Worm (Caenorhabditis elegans): Measurements from ENCODE around the gene Y48A6B.8.
A peak's percentile ranks its signal among the peaks of the same experiment; 100 is the strongest.
"Not testable (repeated sequence)": the region's sequence is repeated elsewhere in the genome, so short reads cannot be mapped to it uniquely, and the experiment has no call there.

Y48A6B.8 gene

ce11 chrIII:10985559-10986036, 43.6 kb downstream of the Y48A6B.8 start, which contains the start of gene col-93 (continued):
- TF ChIP-seq ces-1 (GFP tag; optimal IDR thresholded peaks at IDR 0.05) (no peak), sdz-12 (GFP tag; optimal IDR thresholded peaks at IDR 0.05) (no peak), skn-1 (tag; optimal IDR thresholded peaks at IDR 0.05) (no peak), egl-43 (GFP tag; IDR thresholded peaks at IDR 0.05) (no peak), ceh-44 (GFP tag; IDR thresholded peaks at IDR 0.05) (no peak), ZK337.2 (GFP tag; IDR thresholded peaks at IDR 0.05) (no peak), T20F7.1 (GFP tag; optimal IDR thresholded peaks at IDR 0.05) (no peak), nhr-76 (tag; optimal IDR thresholded peaks at IDR 0.05) (no peak), egl-27 (tag; optimal IDR thresholded peaks at IDR 0.05) (no peak), snpc-1.2 (GFP tag; IDR thresholded peaks at IDR 0.05) (no peak), aly-2 (tag; optimal IDR thresholded peaks at IDR 0.05) (no peak)

ce11 chrIII:10984749-10985148, 44.5 kb downstream of the Y48A6B.8 start:
- TF ChIP-seq D1046.2 (GFP tag; IDR thresholded peaks at IDR 0.05) (0 out of 2 replicates have a peak, but pooled peaks have one; percentile 50), T26A8.4 (GFP tag; IDR thresholded peaks at IDR 0.05) (0 out of 2 replicates have a peak, but pooled peaks have one; percentile 33), ctbp-1 (GFP tag; IDR thresholded peaks at IDR 0.05) (peak; percentile 38; the same call in 1 of the 2 replicates), madf-5 (GFP tag; IDR thresholded peaks at IDR 0.05) (peak in 1 of 2 experiments; percentile 96; a peak in 2 of 4 replicates), pha-4 (GFP tag; IDR thresholded peaks at IDR 0.05) (peak; percentile 45; the same call in 1 of the 2 replicates), set-16 (GFP tag; IDR thresholded peaks at IDR 0.05) (peak; percentile 99), tra-1 (GFP tag; IDR thresholded peaks at IDR 0.05) (peak; percentile 59; the same call in 1 of the 2 replicates), mxl-2 (GFP tag; conservative IDR thresholded peaks at IDR 0.05) (0 out of 2 replicates have a peak, but pooled peaks have one; percentile 42), egl-43 (GFP tag; IDR thresholded peaks at IDR 0.05) (0 out of 2 replicates have a peak, but pooled peaks have one; percentile 24), madf-9 (GFP tag; conservative IDR thresholded peaks at IDR 0.05) (0 out of 2 replicates have a peak, but pooled peaks have one; percentile 39), lim-7 (GFP tag; IDR thresholded peaks at IDR 0.05) (peak; percentile 45; the same call in 1 of the 2 replicates), dmd-8 (GFP tag; IDR thresholded peaks at IDR 0.05) (0 out of 2 replicates have a peak, but pooled peaks have one; percentile 55), lin-38 (GFP tag; IDR thresholded peaks at IDR 0.05) (peak; percentile 18; the same call in 1 of the 2 replicates)
- not testable (repeated sequence) for TF ChIP-seq pha-4 (tag; optimal IDR thresholded peaks at IDR 0.05)

ce11 chrIII:10983153-10983552, 46.1 kb downstream of the Y48A6B.8 start, which contains the start of gene col-92:
Gene col-92 (minus strand): TSS chrIII:10983253.
- TF ChIP-seq dmd-6 (GFP tag; IDR thresholded peaks at IDR 0.05) (no peak), spr-1 (tag; optimal IDR thresholded peaks at IDR 0.05) (no peak), nhr-48 (tag; optimal IDR thresholded peaks at IDR 0.05) (no peak), ceh-44 (GFP tag; IDR thresholded peaks at IDR 0.05) (no peak), lin-13 (GFP tag; optimal IDR thresholded peaks at IDR 0.05) (no peak), aha-1 (tag) (peak; percentile 15), zag-1 (tag; optimal IDR thresholded peaks at IDR 0.05) (no peak)

- no peak for TF ChIP-seq dmd-6 (GFP tag; IDR thresholded peaks at IDR 0.05)
- peak; percentile 10; the same call in 1 of the 2 replicates for TF ChIP-seq T26A8.4 (GFP tag; IDR thresholded peaks at IDR 0.05)
- TF ChIP-seq unc-62 (GFP tag; optimal IDR thresholded peaks at IDR 0.05 in 1 of 2), result peak in 1 of 2 experiments; percentile 96
- no peak for TF ChIP-seq unc-62 (tag; optimal IDR thresholded peaks at IDR 0.05)
- TF ChIP-seq daf-16 (GFP tag; optimal IDR thresholded peaks at IDR 0.05), result no peak
- TF ChIP-seq daf-16 (tag; optimal IDR thresholded peaks at IDR 0.05), result no peak
Observed at ce11 chrIII:10981555-10981954, 47.7 kb downstream of the Y48A6B.8 start.
